Worm (Caenorhabditis elegans): Measurements from ENCODE around the gene Y38F1A.8.

ce11 chrII:13004872-13005252 lies 4.2 kb upstream of the Y38F1A.8 start:
- TF ChIP-seq him-1 (tag; optimal IDR thresholded peaks at IDR 0.05) (no peak), dao-5 (tag; optimal IDR thresholded peaks at IDR 0.05) (no peak)

All from whole organism, L4/young adult.